Worm (Caenorhabditis elegans) whole organism, young adult: Measurements from ENCODE around the gene C12D5.3.

Source experiments
- C17E4.6 ChIP-seq: fragments of 200-800 bp; sonication (Bioruptor generic); IDR thresholded peaks from 2 replicates; pipeline ENCODE4 v1.3.6; 2022; ENCODE audit warnings: missing genetic modification reagents, missing genetic modification characterization, missing compliant biosample characterization
- Y56A3A.18 ChIP-seq: fragments of 200-800 bp; sonication (Bioruptor generic); IDR thresholded peaks from 2 replicates; pipeline ENCODE4 v1.3.6; 2022; ENCODE audit warnings: missing genetic modification reagents, missing genetic modification characterization, missing compliant biosample characterization
- ama-1 ChIP-seq, 3 experiments: fragments of 150-350 bp in 1 of 3; sonication (generic microtip) in 2 of 3; optimal IDR thresholded peaks; 2 replicates each; lab custom pipeline; 2014 to 2018; ENCODE audit warnings: missing biosample characterization in 2 of 3, missing genetic modification characterization in 2 of 3, missing genetic modification reagents in 2 of 3
- snpc-1.3 ChIP-seq: sonication (generic microtip); optimal IDR thresholded peaks from 2 replicates; lab custom pipeline; 2017; ENCODE audit warnings: missing genetic modification characterization, mild to moderate bottlenecking, missing compliant biosample characterization, antibody characterized with exemption, moderate library complexity, missing genotype, missing genetic modification reagents; ENCODE audit not compliant: insufficient read depth

ce11 chrV:7686189-7686588 lies 10.2 kb downstream of the C12D5.3 start, which contains the start of the genes nhr-94 and nhr-152:
- TF ChIP-seq snpc-1.3 = no peak
- no peak for TF ChIP-seq ama-1 (optimal IDR thresholded peaks at IDR 0.05; lab: Kevin White, UChicago)
- no peak for TF ChIP-seq ama-1 (GFP tag; optimal IDR thresholded peaks at IDR 0.05; lab: Kevin White, UChicago)
- no peak for TF ChIP-seq C17E4.6 (GFP tag; lab: Robert Waterston, UW)
- no peak for TF ChIP-seq Y56A3A.18 (GFP tag; lab: Robert Waterston, UW)
